Worm (Caenorhabditis elegans): ENCODE data around the gene gsy-1.

Gene gsy-1

DNA sequence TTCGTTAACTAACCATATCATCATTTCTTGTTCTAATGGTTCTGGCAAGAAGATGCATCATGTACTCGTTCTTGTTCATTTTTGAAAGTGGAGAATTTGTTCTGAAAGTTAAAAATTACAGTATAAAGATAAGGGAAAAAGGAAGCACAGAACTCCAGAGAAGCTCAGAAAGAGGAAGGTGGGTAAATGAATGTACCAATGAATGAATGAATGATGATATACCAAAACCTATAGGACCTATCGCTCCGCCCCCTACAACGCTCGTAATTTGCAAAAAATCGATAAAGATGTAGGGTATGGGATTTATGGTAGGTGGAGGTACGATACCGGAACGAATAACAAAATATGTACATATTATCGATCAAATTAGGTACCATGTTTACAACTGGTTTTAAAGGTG, 30.2 kb downstream of the gsy-1 start, which contains the start of gene pes-10:
Gene pes-10 (minus strand): TSS at position 101 of the 400 bp plus-strand sequence.
- no peak for TF ChIP-seq C04F5.9 (tag; optimal IDR thresholded peaks at IDR 0.05)
- no peak for TF ChIP-seq hpl-2 (GFP tag; optimal IDR thresholded peaks at IDR 0.05)
- TF ChIP-seq nhr-71 (tag; optimal IDR thresholded peaks at IDR 0.05) = no peak
- TF ChIP-seq pag-3 (tag; optimal IDR thresholded peaks at IDR 0.05; ENCODE audit: borderline replicate concordance, insufficient read depth) = no peak
- no peak for TF ChIP-seq xbp-1 (tag; optimal IDR thresholded peaks at IDR 0.05)
- no peak for TF ChIP-seq ztf-11 (tag; optimal IDR thresholded peaks at IDR 0.05)
- TF ChIP-seq fkh-8 (tag; optimal IDR thresholded peaks at IDR 0.05) = no peak
- TF ChIP-seq zag-1 (tag; optimal IDR thresholded peaks at IDR 0.05) = no peak
- TF ChIP-seq lin-15B (tag; optimal IDR thresholded peaks at IDR 0.05) = no peak

DNA sequence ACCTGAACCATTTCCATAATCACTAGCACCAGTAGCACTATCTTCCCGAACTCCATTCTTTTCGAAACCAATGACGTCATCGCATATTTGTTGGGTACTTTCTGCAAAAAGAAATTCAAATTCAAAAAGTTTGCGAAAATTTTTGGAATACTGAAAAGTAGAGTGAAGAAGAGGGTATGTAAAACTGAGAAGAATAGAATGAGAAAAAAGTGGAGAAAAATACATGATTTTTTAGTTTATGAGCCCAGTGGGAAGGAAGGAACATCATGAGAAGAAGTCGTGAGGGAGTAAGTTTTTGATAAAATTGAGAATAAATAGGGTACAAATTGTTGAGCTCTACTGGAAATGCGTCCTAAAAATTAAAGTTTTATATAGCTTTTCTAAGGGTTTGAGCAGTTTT, 37.9 kb downstream of the gsy-1 start, which contains the start of gene lgc-35:
Gene lgc-35 (minus strand): TSS at position 101 of the 400 bp plus-strand sequence.
- TF ChIP-seq sox-4 (tag; optimal IDR thresholded peaks at IDR 0.05) (no peak), sup-37 (GFP tag; optimal IDR thresholded peaks at IDR 0.05) (no peak), nhr-47 (tag; optimal IDR thresholded peaks at IDR 0.05) (no peak), hlh-17 (GFP tag; optimal IDR thresholded peaks at IDR 0.05; ENCODE audit: borderline replicate concordance) (no peak)

DNA sequence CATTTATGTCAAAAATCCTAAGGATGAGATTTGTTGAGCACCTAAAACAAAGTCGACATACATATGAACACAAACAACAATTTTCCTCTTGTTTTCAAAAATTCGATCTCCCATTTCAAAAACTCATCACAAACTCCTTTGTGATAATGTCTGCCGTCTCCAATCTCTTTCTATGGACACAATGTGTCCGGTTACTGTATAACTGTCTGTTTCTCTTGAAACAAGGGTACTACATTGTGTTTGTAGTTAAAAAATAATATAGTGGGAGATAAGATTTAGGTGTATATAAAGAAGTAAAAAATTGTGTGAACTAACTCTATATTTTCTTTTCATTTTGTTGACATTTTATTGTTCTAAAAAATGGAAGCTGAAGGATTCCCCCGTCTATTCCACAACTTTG, 47.6 kb downstream of the gsy-1 start, which contains the start of gene bcmo-1:
Gene bcmo-1 (plus strand): TSS at position 330 of the 400 bp plus-strand sequence.
- TF ChIP-seq nhr-20 (tag; optimal IDR thresholded peaks at IDR 0.05) (peak; percentile 25), mdl-1 (tag; optimal IDR thresholded peaks at IDR 0.05) (no peak)

DNA sequence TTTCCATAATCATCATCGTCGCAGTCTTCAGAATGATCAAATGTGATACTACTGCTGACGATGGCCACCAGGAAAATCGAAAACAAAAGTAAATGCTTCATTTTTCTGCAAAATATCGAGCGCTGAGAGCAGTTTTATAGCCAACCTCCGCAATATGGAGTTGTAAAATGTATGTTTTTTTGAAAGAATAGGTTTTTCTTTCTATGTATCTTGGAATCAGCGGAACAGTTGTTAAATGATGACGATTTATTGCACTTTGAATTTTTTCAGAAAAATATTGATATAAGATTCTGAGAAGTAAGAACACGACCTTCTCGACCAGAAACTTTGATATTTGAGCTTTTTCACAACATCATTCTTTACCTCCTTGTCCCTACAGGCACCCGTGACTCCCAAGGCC, 49.1 kb downstream of the gsy-1 start, which contains the start of gene Y46G5A.23:
Gene Y46G5A.23 (minus strand): TSS at position 101 of the 400 bp plus-strand sequence.
- TF ChIP-seq lir-3 (tag; optimal IDR thresholded peaks at IDR 0.05; ENCODE audit: poor library complexity) = no peak
- TF ChIP-seq irx-1 (tag; optimal IDR thresholded peaks at IDR 0.05) = no peak
- TF ChIP-seq fkh-4 (tag; optimal IDR thresholded peaks at IDR 0.05; ENCODE audit: borderline replicate concordance) = no peak
- TF ChIP-seq egl-13 (tag; optimal IDR thresholded peaks at IDR 0.05) = no peak
- no peak for TF ChIP-seq lin-14 (GFP tag; optimal IDR thresholded peaks at IDR 0.05)
- TF ChIP-seq tbx-2 (tag; optimal IDR thresholded peaks at IDR 0.05) = no peak
- no peak for TF ChIP-seq nhr-85 (tag)
- no peak for TF ChIP-seq dsc-1 (tag; optimal IDR thresholded peaks at IDR 0.05)
- TF ChIP-seq snpc-4 (tag; optimal IDR thresholded peaks at IDR 0.05) = no peak
- TF ChIP-seq aha-1 (tag; optimal IDR thresholded peaks at IDR 0.05) = no peak
- no peak for TF ChIP-seq C04F5.9 (tag; optimal IDR thresholded peaks at IDR 0.05)
- TF ChIP-seq lin-13 (GFP tag; optimal IDR thresholded peaks at IDR 0.05) = no peak

DNA sequence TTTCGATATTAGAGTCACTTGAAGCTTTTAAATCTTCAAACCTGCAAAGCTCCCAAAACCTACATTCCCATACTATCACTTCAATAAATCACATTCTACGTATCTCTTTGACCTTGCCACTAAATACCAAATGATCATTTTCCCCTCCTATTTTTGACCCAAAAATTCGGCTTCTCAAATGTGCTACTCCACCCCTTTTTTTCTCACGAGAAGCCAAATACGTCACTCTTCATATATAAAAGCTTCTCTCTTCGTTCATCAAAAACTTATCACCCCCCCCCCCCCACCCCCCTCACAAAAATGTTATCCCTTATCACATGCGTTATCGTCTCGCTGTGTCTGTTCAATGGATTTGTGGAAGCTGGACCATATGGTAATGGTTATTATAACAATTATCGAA, 51.2 kb downstream of the gsy-1 start, which contains the start of gene Y46G5A.38:
Gene Y46G5A.38 (plus strand): TSS at position 301 of the 400 bp plus-strand sequence.
- TF ChIP-seq nhr-76 (tag; optimal IDR thresholded peaks at IDR 0.05) (no peak), hlh-4 (tag; optimal IDR thresholded peaks at IDR 0.05) (no peak), pqm-1 (tag; optimal IDR thresholded peaks at IDR 0.05) (no peak), irx-1 (tag; optimal IDR thresholded peaks at IDR 0.05) (no peak), elt-2 (tag; optimal IDR thresholded peaks at IDR 0.05) (no peak), ceh-8 (GFP tag; optimal IDR thresholded peaks at IDR 0.05) (no peak), xbp-1 (tag; optimal IDR thresholded peaks at IDR 0.05) (no peak), elt-3 (tag; optimal IDR thresholded peaks at IDR 0.05) (no peak), snu-23 (GFP tag; optimal IDR thresholded peaks at IDR 0.05) (no peak), mep-1 (tag; optimal IDR thresholded peaks at IDR 0.05) (no peak), mef-2 (tag; optimal IDR thresholded peaks at IDR 0.05) (no peak), efl-1 (optimal IDR thresholded peaks at IDR 0.05) (no peak), efl-1 (GFP tag; optimal IDR thresholded peaks at IDR 0.05 in 1 of 2) (no peak), dpl-1 (GFP tag; optimal IDR thresholded peaks at IDR 0.05) (no peak), fkh-4 (tag; optimal IDR thresholded peaks at IDR 0.05; ENCODE audit: borderline replicate concordance) (no peak), sptf-1 (tag; optimal IDR thresholded peaks at IDR 0.05) (no peak), nhr-19 (GFP tag; conservative IDR thresholded peaks at IDR 0.05) (no peak), unc-62 (GFP tag; optimal IDR thresholded peaks at IDR 0.05) (no peak), C16A3.4 (tag; optimal IDR thresholded peaks at IDR 0.05) (no peak), tlp-1 (tag; optimal IDR thresholded peaks at IDR 0.05) (no peak), swsn-7 (tag; optimal IDR thresholded peaks at IDR 0.05) (no peak)
